Worm (Caenorhabditis elegans) whole organism, young adult: ENCODE measurements around the gene col-83.

ENCODE experiments used
- B0261.1 ChIP-seq: sonication (generic microtip); optimal IDR thresholded peaks from 2 replicates; lab custom pipeline; 2016; ENCODE audit warnings: mild to moderate bottlenecking, missing genetic modification characterization, moderate library complexity, missing compliant biosample characterization
- C17E4.6 ChIP-seq: fragments of 200-800 bp; sonication (Bioruptor generic); IDR thresholded peaks from 2 replicates; pipeline ENCODE4 v1.3.6; 2022; ENCODE audit warnings: missing genetic modification reagents, missing genetic modification characterization, missing compliant biosample characterization
- F22D6.2 ChIP-seq: sonication (generic microtip); optimal IDR thresholded peaks from 2 replicates; lab custom pipeline; 2016; ENCODE audit warnings: mild to moderate bottlenecking, missing genetic modification characterization, missing compliant biosample characterization
- F55B11.4 ChIP-seq: sonication (generic microtip); optimal IDR thresholded peaks from 2 replicates; lab custom pipeline; 2016; ENCODE audit warnings: missing compliant biosample characterization, missing genetic modification characterization, borderline replicate concordance; ENCODE audit not compliant: insufficient read depth
- F57A8.1 ChIP-seq: fragments of 200-800 bp; sonication (Bioruptor generic); optimal IDR thresholded peaks from 2 replicates; lab custom pipeline; 2018; ENCODE audit warnings: mild to moderate bottlenecking, missing genetic modification characterization, moderate library complexity, missing compliant biosample characterization
- F57C9.4 ChIP-seq: sonication (generic microtip); optimal IDR thresholded peaks from 2 replicates; lab custom pipeline; 2017; ENCODE audit warnings: mild to moderate bottlenecking, missing genetic modification characterization, missing compliant biosample characterization
- K11D2.4 ChIP-seq: fragments of 200-800 bp; sonication (Bioruptor generic); IDR thresholded peaks from 2 replicates; pipeline ENCODE4 v1.3.6; 2022; ENCODE audit warnings: missing genetic modification reagents, missing genetic modification characterization, missing compliant biosample characterization
- Y53F4B.3 ChIP-seq: fragments of 200-800 bp; sonication (Bioruptor generic); IDR thresholded peaks from 2 replicates; pipeline ENCODE4 v1.3.6; 2022; ENCODE audit warnings: missing genetic modification reagents, missing genetic modification characterization, missing compliant biosample characterization
- Y53G8AR.9 ChIP-seq: fragments of 200-800 bp; sonication (Bioruptor generic); conservative IDR thresholded peaks from 2 replicates; pipeline ENCODE4 v1.3.6; 2022; ENCODE audit warnings: missing genetic modification reagents, missing genetic modification characterization, missing compliant biosample characterization
- Y79H2A.3 ChIP-seq: fragments of 200-800 bp; sonication (Bioruptor generic); conservative IDR thresholded peaks from 2 replicates; pipeline ENCODE4 v1.3.6; 2022; ENCODE audit warnings: missing genetic modification reagents, missing genetic modification characterization, missing compliant biosample characterization
- akir-1 ChIP-seq: fragments of 200-800 bp; sonication (Bioruptor generic); optimal IDR thresholded peaks from 2 replicates; lab custom pipeline; 2018; ENCODE audit warnings: mild to moderate bottlenecking, missing genetic modification characterization, moderate library complexity, missing compliant biosample characterization
- aptf-2 ChIP-seq: fragments of 200-800 bp; sonication (Bioruptor generic); conservative IDR thresholded peaks from 2 replicates; pipeline ENCODE4 v1.3.6; 2022; ENCODE audit warnings: missing genetic modification reagents, missing genetic modification characterization, missing compliant biosample characterization
- aptf-3 ChIP-seq: fragments of 200-800 bp; sonication (Bioruptor generic); IDR thresholded peaks from 2 replicates; pipeline ENCODE4 v1.3.6; 2022; ENCODE audit warnings: missing genetic modification characterization, missing compliant biosample characterization
- attf-6 ChIP-seq: fragments of 200-800 bp; sonication (Bioruptor generic); IDR thresholded peaks from 2 replicates; pipeline ENCODE4 v1.3.6; 2022; ENCODE audit warnings: missing genetic modification reagents, missing genetic modification characterization, missing compliant biosample characterization
- bed-1 ChIP-seq: fragments of 200-800 bp; sonication (Bioruptor generic); IDR thresholded peaks from 2 replicates; pipeline ENCODE4 v1.3.6; 2022; ENCODE audit warnings: missing genetic modification reagents, missing genetic modification characterization, missing compliant biosample characterization
- ccch-3 ChIP-seq: fragments of 200-800 bp; sonication (Bioruptor generic); optimal IDR thresholded peaks from 2 replicates; lab custom pipeline; 2018; ENCODE audit warnings: mild to moderate bottlenecking, missing genetic modification characterization, missing compliant biosample characterization
- cebp-2 ChIP-seq: fragments of 200-800 bp; sonication (Bioruptor generic); IDR thresholded peaks from 2 replicates; pipeline ENCODE4 v1.3.6; 2022; ENCODE audit warnings: missing genetic modification characterization, missing compliant biosample characterization
- ceh-91 ChIP-seq: fragments of 200-800 bp; sonication (Bioruptor generic); IDR thresholded peaks from 2 replicates; pipeline ENCODE4 v1.3.6; 2022; ENCODE audit warnings: missing genetic modification reagents, missing genetic modification characterization, missing compliant biosample characterization
- die-1 ChIP-seq: sonication (generic microtip); optimal IDR thresholded peaks from 2 replicates; lab custom pipeline; 2016; ENCODE audit warnings: missing genotype, mild to moderate bottlenecking, missing genetic modification characterization, missing compliant biosample characterization
- egl-18 ChIP-seq: fragments of 200-800 bp; sonication (Bioruptor generic); IDR thresholded peaks from 2 replicates; pipeline ENCODE4 v1.3.6; 2022; ENCODE audit warnings: missing genetic modification reagents, missing genetic modification characterization, missing compliant biosample characterization
- egrh-3 ChIP-seq: fragments of 200-800 bp; sonication (Bioruptor generic); IDR thresholded peaks from 2 replicates; pipeline ENCODE4 v1.3.6; 2022; ENCODE audit warnings: missing genetic modification reagents, missing genetic modification characterization, missing compliant biosample characterization
- fkh-3 ChIP-seq: sonication (generic microtip); optimal IDR thresholded peaks from 2 replicates; lab custom pipeline; 2016; ENCODE audit warnings: mild to moderate bottlenecking, missing genetic modification characterization, missing compliant biosample characterization
- hlh-12 ChIP-seq: sonication (generic microtip); optimal IDR thresholded peaks from 2 replicates; lab custom pipeline; 2016; ENCODE audit warnings: missing genetic modification characterization, missing compliant biosample characterization
- hrde-1 ChIP-seq: sonication (generic microtip); optimal IDR thresholded peaks from 2 replicates; lab custom pipeline; 2016; ENCODE audit warnings: missing genetic modification characterization, mild to moderate bottlenecking, missing compliant biosample characterization, moderate library complexity, missing genotype, missing genetic modification reagents, borderline replicate concordance
- hsf-1 ChIP-seq: fragments of 200-800 bp; sonication (Bioruptor generic); IDR thresholded peaks from 2 replicates; pipeline ENCODE4 v1.3.6; 2022; ENCODE audit warnings: missing genetic modification reagents, missing genetic modification characterization, missing compliant biosample characterization
- lag-1 ChIP-seq: fragments of 200-800 bp; sonication (Bioruptor generic); IDR thresholded peaks from 2 replicates; pipeline ENCODE4 v1.3.6; 2022; ENCODE audit warnings: missing genetic modification reagents, missing genetic modification characterization, missing compliant biosample characterization
- let-526 ChIP-seq: fragments of 200-800 bp; sonication (Bioruptor generic); IDR thresholded peaks from 2 replicates; pipeline ENCODE4 v1.3.6; 2022; ENCODE audit warnings: missing genetic modification reagents, missing genetic modification characterization, missing compliant biosample characterization
- lin-54 ChIP-seq: fragments of 200-800 bp; sonication (Bioruptor generic); optimal IDR thresholded peaks from 2 replicates; lab custom pipeline; 2018; ENCODE audit warnings: mild to moderate bottlenecking, missing genetic modification characterization, missing compliant biosample characterization
- lsl-1 ChIP-seq: fragments of 200-800 bp; sonication (Bioruptor generic); optimal IDR thresholded peaks from 2 replicates; lab custom pipeline; 2018; ENCODE audit warnings: mild to moderate bottlenecking, missing genetic modification characterization, moderate library complexity, missing compliant biosample characterization
- lsy-27 ChIP-seq: sonication (generic microtip); optimal IDR thresholded peaks from 2 replicates; lab custom pipeline; 2017; ENCODE audit warnings: missing genetic modification characterization, mild to moderate bottlenecking, missing compliant biosample characterization, antibody characterized with exemption, missing genotype, borderline replicate concordance; ENCODE audit not compliant: insufficient read depth
- madf-6 ChIP-seq: fragments of 200-800 bp; sonication (Bioruptor generic); IDR thresholded peaks from 2 replicates; pipeline ENCODE4 v1.3.6; 2022; ENCODE audit warnings: missing genetic modification reagents, missing genetic modification characterization, missing compliant biosample characterization
- mcd-1 ChIP-seq: fragments of 200-800 bp; sonication (Bioruptor generic); IDR thresholded peaks from 2 replicates; pipeline ENCODE4 v1.3.6; 2022; ENCODE audit warnings: missing genetic modification reagents, missing genetic modification characterization, missing compliant biosample characterization
- mes-4 ChIP-seq: sonication (generic microtip); optimal IDR thresholded peaks from 2 replicates; lab custom pipeline; 2016; ENCODE audit warnings: missing genotype, missing genetic modification characterization, missing compliant biosample characterization
- nfyb-1 ChIP-seq: fragments of 200-800 bp; sonication (Bioruptor generic); IDR thresholded peaks from 2 replicates; pipeline ENCODE4 v1.3.6; 2022; ENCODE audit warnings: missing genetic modification reagents, missing genetic modification characterization, missing compliant biosample characterization
- nhr-120 ChIP-seq: fragments of 200-800 bp; sonication (Bioruptor generic); IDR thresholded peaks from 2 replicates; pipeline ENCODE4 v1.3.6; 2022; ENCODE audit warnings: missing genetic modification characterization, missing compliant biosample characterization
- nhr-80 ChIP-seq: sonication (generic microtip); optimal IDR thresholded peaks from 2 replicates; lab custom pipeline; 2016; ENCODE audit warnings: missing genetic modification characterization, missing compliant biosample characterization
- rec-8 ChIP-seq, 2 experiments: sonication (generic microtip); optimal IDR thresholded peaks; 2 replicates each; lab custom pipeline; 2016; ENCODE audit warnings: mild to moderate bottlenecking in 2 of 2, missing genetic modification characterization in 2 of 2, missing genetic modification reagents in 2 of 2, missing genotype in 2 of 2, missing biosample characterization in 1 of 2, missing compliant biosample characterization in 1 of 2, moderate library complexity in 1 of 2
- repo-1 ChIP-seq: sonication (generic microtip); optimal IDR thresholded peaks from 2 replicates; lab custom pipeline; 2017; ENCODE audit warnings: mild to moderate bottlenecking, missing genetic modification characterization, missing compliant biosample characterization
- rpc-1 ChIP-seq, 2 experiments: fragments of 150-350 bp in 1 of 2; sonication (generic microtip) in 1 of 2; optimal IDR thresholded peaks; 2 replicates each; lab custom pipeline; 2014 to 2018; ENCODE audit warnings: missing biosample characterization in 1 of 2, missing genetic modification characterization in 1 of 2, missing genetic modification reagents in 1 of 2, missing genotype in 1 of 2
- snpc-1.3 ChIP-seq: sonication (generic microtip); optimal IDR thresholded peaks from 2 replicates; lab custom pipeline; 2017; ENCODE audit warnings: missing genetic modification characterization, mild to moderate bottlenecking, missing compliant biosample characterization, antibody characterized with exemption, moderate library complexity, missing genotype, missing genetic modification reagents; ENCODE audit not compliant: insufficient read depth
- snpc-4 ChIP-seq, 5 experiments: fragments of 150-350 bp in 1 of 5; sonication (generic microtip) in 4 of 5; optimal IDR thresholded peaks; 2 replicates each; lab custom pipeline; 2014 to 2018; ENCODE audit warnings: missing genetic modification characterization in 5 of 5, missing biosample characterization in 3 of 5, antibody characterized with exemption in 2 of 5, mild to moderate bottlenecking in 2 of 5, missing compliant biosample characterization in 2 of 5, missing genotype in 2 of 5, moderate library complexity in 2 of 5, missing genetic modification reagents in 1 of 5
- somi-1 ChIP-seq: fragments of 200-800 bp; sonication (Bioruptor generic); optimal IDR thresholded peaks from 2 replicates; lab custom pipeline; 2018; ENCODE audit warnings: mild to moderate bottlenecking, missing genetic modification characterization, missing compliant biosample characterization
- sptf-2 ChIP-seq: fragments of 200-800 bp; sonication (Bioruptor generic); optimal IDR thresholded peaks from 2 replicates; lab custom pipeline; 2018; ENCODE audit warnings: mild to moderate bottlenecking, missing genetic modification characterization, missing compliant biosample characterization
- zfh-2 ChIP-seq: fragments of 200-800 bp; sonication (Bioruptor generic); conservative IDR thresholded peaks from 2 replicates; pipeline ENCODE4 v1.3.6; 2022; ENCODE audit warnings: missing genetic modification reagents, missing genetic modification characterization, missing compliant biosample characterization
- ztf-18 ChIP-seq: sonication (generic microtip); optimal IDR thresholded peaks from 2 replicates; lab custom pipeline; 2016; ENCODE audit warnings: missing genotype, mild to moderate bottlenecking, missing genetic modification characterization, missing compliant biosample characterization
- ztf-22 ChIP-seq: fragments of 200-800 bp; sonication (Bioruptor generic); optimal IDR thresholded peaks from 2 replicates; lab custom pipeline; 2018; ENCODE audit warnings: mild to moderate bottlenecking, missing genetic modification characterization, moderate library complexity, missing compliant biosample characterization
- ztf-6 ChIP-seq: fragments of 200-800 bp; sonication (Bioruptor generic); IDR thresholded peaks from 2 replicates; pipeline ENCODE4 v1.3.6; 2022; ENCODE audit warnings: missing genetic modification reagents, missing genetic modification characterization, missing compliant biosample characterization

col-83 gene

DNA sequence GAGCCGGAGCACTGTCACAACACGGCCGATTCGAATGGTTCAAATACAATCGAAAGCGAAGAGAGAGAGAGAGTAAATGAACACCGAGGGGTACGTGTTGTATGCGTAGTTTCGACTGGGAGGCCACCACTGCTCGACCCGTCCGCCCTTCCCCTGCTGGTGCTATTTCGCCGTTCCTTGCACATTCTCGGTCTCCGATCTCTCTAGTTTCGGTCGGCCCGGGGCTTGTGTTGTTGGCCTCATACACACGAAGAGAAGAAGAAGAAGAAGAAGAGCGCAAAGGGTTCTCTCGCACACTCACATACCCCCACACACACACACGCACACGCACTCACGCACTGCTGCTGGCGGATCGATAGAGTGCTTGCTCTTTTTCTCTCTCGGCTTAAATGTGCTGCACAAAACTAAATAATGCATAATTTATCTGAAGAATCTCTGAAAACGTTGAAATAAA, 2.9 kb downstream of the col-83 start (continued):
- TF ChIP-seq repo-1 (tag; lab: Kevin White, UChicago) (no peak), cebp-2 (GFP tag; lab: Robert Waterston, UW) (no peak), C17E4.6 (GFP tag; lab: Robert Waterston, UW) (no peak), snpc-1.3 (tag; lab: Kevin White, UChicago) (peak; percentile 21), aptf-2 (no peak), F57A8.1 (GFP tag; lab: Kevin White, UChicago) (no peak), K11D2.4 (GFP tag; lab: Robert Waterston, UW) (0 out of 2 replicates have a peak, but pooled peaks have one; percentile 40), nfyb-1 (no peak), ztf-6 (GFP tag; lab: Robert Waterston, UW) (no peak), Y53G8AR.9 (0 out of 2 replicates have a peak, but pooled peaks have one; percentile 50), snpc-4 (GFP tag; optimal IDR thresholded peaks at IDR 0.05; lab: Kevin White, UChicago) (no peak), snpc-4 (tag; optimal IDR thresholded peaks at IDR 0.05; lab: Kevin White, UChicago) (peak; percentile 26 to 57 (median 46)), sptf-2 (no peak), Y53F4B.3 (GFP tag; lab: Robert Waterston, UW) (no peak), hsf-1 (no peak), egl-18 (no peak), rpc-1 (optimal IDR thresholded peaks at IDR 0.05; lab: Kevin White, UChicago) (no peak), rpc-1 (tag; optimal IDR thresholded peaks at IDR 0.05; lab: Kevin White, UChicago) (no peak), F57C9.4 (tag; lab: Kevin White, UChicago) (no peak), ztf-18 (tag; lab: Kevin White, UChicago) (peak; percentile 52), lin-54 (peak; percentile 34), ceh-91 (GFP tag; lab: Robert Waterston, UW) (no peak), mes-4 (tag; lab: Kevin White, UChicago) (no peak), ztf-22 (GFP tag; lab: Kevin White, UChicago) (peak; percentile 11), ccch-3 (GFP tag; lab: Kevin White, UChicago) (no peak), F22D6.2 (no peak), hrde-1 (no peak), lsy-27 (no peak), madf-6 (GFP tag; lab: Robert Waterston, UW) (0 out of 2 replicates have a peak, but pooled peaks have one; percentile 37), F55B11.4 (no peak), egrh-3 (peak; percentile 72), akir-1 (GFP tag; lab: Kevin White, UChicago) (no peak), fkh-3 (tag; lab: Kevin White, UChicago) (no peak), mcd-1 (GFP tag; lab: Robert Waterston, UW) (peak; percentile 64), zfh-2 (peak; percentile 96), lsl-1 (no peak), nhr-120 (no peak), aptf-3 (no peak), lag-1 (no peak), B0261.1 (tag; lab: Kevin White, UChicago) (no peak), somi-1 (no peak), hlh-12 (tag; lab: Kevin White, UChicago) (no peak), nhr-80 (tag; lab: Kevin White, UChicago) (peak; percentile 93), die-1 (tag; lab: Kevin White, UChicago) (no peak), Y79H2A.3 (GFP tag; lab: Robert Waterston, UW) (no peak), let-526 (GFP tag; lab: Robert Waterston, UW) (no peak), attf-6 (GFP tag; lab: Robert Waterston, UW) (no peak), rec-8 (tag; optimal IDR thresholded peaks at IDR 0.05; lab: Kevin White, UChicago) (no peak), bed-1 (GFP tag; lab: Robert Waterston, UW) (no peak)
